1 fruit fly cellular context compared by ENCODE assay signal in genomic region chr2L:14506694-14507093, dm6.
TF ChIP-seq lines count a peak whose summit lies in the region.

No protein-coding gene starts in this region.

TF ChIP-seq in whole organism, prepupa, 60 proteins besides CTCF, POLR2A, EP300 and RAD21 (continued from another document):
- TF ChIP-seq esn (GFP tag; optimal IDR thresholded peaks at IDR 0.05; lab: Kevin White, UChicago) (no peak), CG11762 (GFP tag; optimal IDR thresholded peaks at IDR 0.05; lab: Kevin White, UChicago; ENCODE audit: insufficient read depth) (no peak), Sox14 (GFP tag; optimal IDR thresholded peaks at IDR 0.05; lab: Kevin White, UChicago) (no peak)
